Fruit fly (Drosophila melanogaster) whole organism, embryonic: ENCODE results near the gene heph.

Experiments used
- Aef1 ChIP-seq: fragments of 200-800 bp; sonication (Bioruptor generic); IDR thresholded peaks from 3 replicates; pipeline ENCODE4 v1.3.6; 2022; ENCODE audit warnings: missing biosample characterization, missing genetic modification characterization
- Asciz ChIP-seq: fragments of 200-800 bp; sonication (Bioruptor generic); optimal IDR thresholded peaks from 2 replicates; lab custom pipeline; 2017; ENCODE audit warnings: missing biosample characterization, mild to moderate bottlenecking, missing genetic modification characterization, missing genetic modification reagents
- Blimp-1 ChIP-seq: fragments of 200-800 bp; sonication (Bioruptor generic); optimal IDR thresholded peaks from 3 replicates; lab custom pipeline; 2018; ENCODE audit warnings: missing biosample characterization, missing genetic modification characterization, mild to moderate bottlenecking, moderate library complexity, missing genetic modification reagents
- C15 ChIP-seq: fragments of 200-800 bp; sonication (Bioruptor generic); IDR thresholded peaks from 3 replicates; pipeline ENCODE4 v1.3.6; 2022; ENCODE audit warnings: missing biosample characterization, missing genetic modification characterization
- CG10565 ChIP-seq: fragments of 200-800 bp; sonication (Bioruptor generic); optimal IDR thresholded peaks from 3 replicates; lab custom pipeline; 2016; ENCODE audit warnings: missing biosample characterization, mild to moderate bottlenecking, missing genetic modification characterization
- CG11504 ChIP-seq: fragments of 200-800 bp; sonication (Bioruptor generic); optimal IDR thresholded peaks from 3 replicates; lab custom pipeline; 2019; ENCODE audit warnings: missing biosample characterization, mild to moderate bottlenecking, missing genetic modification characterization, moderate library complexity
- CG15514 ChIP-seq: fragments of 200-800 bp; sonication (Bioruptor generic); optimal IDR thresholded peaks from 3 replicates; lab custom pipeline; 2017; ENCODE audit warnings: missing biosample characterization, missing genetic modification characterization, mild to moderate bottlenecking, moderate library complexity, missing genetic modification reagents
- CG1792 ChIP-seq: fragments of 200-800 bp; sonication (Bioruptor generic); optimal IDR thresholded peaks from 2 replicates; lab custom pipeline; 2016; ENCODE audit warnings: missing biosample characterization, missing genetic modification characterization
- CG2678 ChIP-seq: fragments of 200-800 bp; sonication (Bioruptor generic); optimal IDR thresholded peaks from 3 replicates; lab custom pipeline; 2019; ENCODE audit warnings: missing biosample characterization, mild to moderate bottlenecking, missing genetic modification characterization, moderate library complexity
- CG31365 ChIP-seq: fragments of 200-800 bp; sonication (Bioruptor generic); optimal IDR thresholded peaks from 2 replicates; lab custom pipeline; 2018; ENCODE audit warnings: missing biosample characterization, mild to moderate bottlenecking, missing genetic modification characterization
- CG3163 ChIP-seq: fragments of 200-800 bp; sonication (Bioruptor generic); optimal IDR thresholded peaks from 3 replicates; lab custom pipeline; 2016; ENCODE audit warnings: missing biosample characterization, missing genetic modification characterization
- CG32532 ChIP-seq: fragments of 200-800 bp; sonication (Bioruptor generic); IDR thresholded peaks from 2 replicates; pipeline ENCODE4 v1.3.6; 2022; ENCODE audit warnings: missing biosample characterization, missing genetic modification characterization
- CG3281 ChIP-seq: fragments of 200-800 bp; sonication (Bioruptor generic); optimal IDR thresholded peaks from 3 replicates; lab custom pipeline; 2017; ENCODE audit warnings: missing biosample characterization, mild to moderate bottlenecking, missing genetic modification characterization
- CG34376 ChIP-seq: fragments of 200-800 bp; sonication (Bioruptor generic); optimal IDR thresholded peaks from 2 replicates; lab custom pipeline; 2018; ENCODE audit warnings: missing biosample characterization, mild to moderate bottlenecking, missing genetic modification characterization
- CG42726 ChIP-seq: fragments of 200-800 bp; sonication (Bioruptor generic); IDR thresholded peaks from 2 replicates; pipeline ENCODE4 v1.3.6; 2022; ENCODE audit warnings: missing biosample characterization, missing genetic modification characterization; ENCODE audit not compliant: partially characterized antibody
- CG4707 ChIP-seq: fragments of 200-800 bp; sonication (Bioruptor generic); optimal IDR thresholded peaks from 2 replicates; lab custom pipeline; 2018; ENCODE audit warnings: missing biosample characterization, mild to moderate bottlenecking, missing genetic modification characterization, moderate library complexity
- CG5953 ChIP-seq: fragments of 200-800 bp; sonication (Bioruptor generic); IDR thresholded peaks from 2 replicates; pipeline ENCODE4 v1.3.6; 2022; ENCODE audit warnings: missing biosample characterization, missing genetic modification characterization
- CG8924 ChIP-seq: fragments of 200-800 bp; optimal IDR thresholded peaks from 3 replicates; lab custom pipeline; 2019; ENCODE audit warnings: missing biosample characterization, mild to moderate bottlenecking, missing genetic modification characterization, moderate library complexity
- CG9797 ChIP-seq: fragments of 200-800 bp; sonication (Bioruptor generic); optimal IDR thresholded peaks from 3 replicates; lab custom pipeline; 2018; ENCODE audit warnings: missing biosample characterization, mild to moderate bottlenecking, missing genetic modification characterization
- CG9817 ChIP-seq: fragments of 200-800 bp; sonication (Bioruptor generic); optimal IDR thresholded peaks from 2 replicates; lab custom pipeline; 2018; ENCODE audit warnings: missing biosample characterization, mild to moderate bottlenecking, missing genetic modification characterization, moderate library complexity
- CTCF ChIP-seq: fragments of 200-800 bp; sonication (Bioruptor generic); optimal IDR thresholded peaks from 2 replicates; lab custom pipeline; 2017; ENCODE audit warnings: missing biosample characterization, mild to moderate bottlenecking, missing genetic modification characterization, moderate library complexity
- Gsc ChIP-seq: fragments of 200-800 bp; sonication (Bioruptor generic); IDR thresholded peaks from 2 replicates; pipeline ENCODE4 v1.3.6; 2022; ENCODE audit warnings: missing biosample characterization, missing genetic modification characterization
- H15 ChIP-seq: fragments of 200-800 bp; sonication (Bioruptor generic); IDR thresholded peaks from 3 replicates; pipeline ENCODE4 v1.3.6; 2022; ENCODE audit warnings: missing biosample characterization, missing genetic modification characterization
- Hmr ChIP-seq: fragments of 200-800 bp; sonication (Bioruptor generic); optimal IDR thresholded peaks from 3 replicates; lab custom pipeline; 2017; ENCODE audit warnings: mild to moderate bottlenecking, missing biosample characterization, missing genetic modification reagents, missing genetic modification characterization
- Lhr ChIP-seq: fragments of 200-800 bp; sonication (Bioruptor generic); optimal IDR thresholded peaks from 3 replicates; lab custom pipeline; 2017; ENCODE audit warnings: mild to moderate bottlenecking, missing biosample characterization, missing genetic modification reagents, missing genetic modification characterization
- NFAT ChIP-seq: fragments of 200-800 bp; sonication (Bioruptor generic); IDR thresholded peaks from 2 replicates; pipeline ENCODE4 v1.3.6; 2022; ENCODE audit warnings: missing biosample characterization, missing genetic modification characterization
- Nf-YC ChIP-seq: fragments of 200-800 bp; optimal IDR thresholded peaks from 3 replicates; lab custom pipeline; 2019; ENCODE audit warnings: missing biosample characterization, mild to moderate bottlenecking, missing genetic modification characterization, moderate library complexity
- Ptx1 ChIP-seq: fragments of 200-800 bp; sonication (Bioruptor generic); IDR thresholded peaks from 2 replicates; pipeline ENCODE4 v1.3.6; 2022; ENCODE audit warnings: missing biosample characterization, missing genetic modification characterization
- ap ChIP-seq: fragments of 200-800 bp; sonication (Bioruptor generic); IDR thresholded peaks from 2 replicates; pipeline ENCODE4 v1.3.6; 2022; ENCODE audit warnings: missing biosample characterization, missing genetic modification characterization
- az2 ChIP-seq: fragments of 200-800 bp; sonication (Bioruptor generic); optimal IDR thresholded peaks from 3 replicates; lab custom pipeline; 2016; ENCODE audit warnings: missing biosample characterization, missing genetic modification characterization
- dysf ChIP-seq: fragments of 200-800 bp; sonication (Bioruptor generic); IDR thresholded peaks from 3 replicates; pipeline ENCODE4 v1.3.6; 2022; ENCODE audit warnings: missing biosample characterization, missing genetic modification characterization
- fd3F ChIP-seq: fragments of 200-800 bp; sonication (Bioruptor generic); optimal IDR thresholded peaks from 2 replicates; lab custom pipeline; 2018; ENCODE audit warnings: missing biosample characterization, mild to moderate bottlenecking, missing genetic modification characterization, moderate library complexity
- fd96Cb ChIP-seq: fragments of 200-800 bp; sonication (Bioruptor generic); optimal IDR thresholded peaks from 2 replicates; lab custom pipeline; 2018; ENCODE audit warnings: missing biosample characterization, mild to moderate bottlenecking, missing genetic modification characterization, moderate library complexity
- fru ChIP-seq: fragments of >200 bp; optimal IDR thresholded peaks from 2 replicates; lab custom pipeline; 2017
- ftz-f1 ChIP-seq: fragments of 200-800 bp; sonication (Bioruptor generic); optimal IDR thresholded peaks from 2 replicates; lab custom pipeline; 2016; ENCODE audit warnings: missing biosample characterization, missing genetic modification characterization
- gsb-n ChIP-seq: fragments of 200-800 bp; sonication (Bioruptor generic); optimal IDR thresholded peaks from 3 replicates; lab custom pipeline; 2018; ENCODE audit warnings: missing biosample characterization, mild to moderate bottlenecking, missing genetic modification characterization
- hb ChIP-seq: fragments of 200-800 bp; sonication (Bioruptor generic); IDR thresholded peaks from 3 replicates; pipeline ENCODE4 v1.3.6; 2022; ENCODE audit warnings: missing biosample characterization, missing genetic modification characterization; ENCODE audit not compliant: partially characterized antibody
- klu ChIP-seq: fragments of 200-800 bp; sonication (Bioruptor generic); IDR thresholded peaks from 2 replicates; pipeline ENCODE4 v1.3.6; 2022; ENCODE audit warnings: missing biosample characterization, missing genetic modification characterization
- lab ChIP-seq: fragments of 200-800 bp; sonication (Bioruptor generic); optimal IDR thresholded peaks from 3 replicates; lab custom pipeline; 2017; ENCODE audit warnings: missing biosample characterization, missing genetic modification characterization, mild to moderate bottlenecking, moderate library complexity, missing genetic modification reagents
- lilli ChIP-seq: fragments of 200-800 bp; sonication (Bioruptor generic); optimal IDR thresholded peaks from 3 replicates; lab custom pipeline; 2016; ENCODE audit warnings: missing biosample characterization, missing genetic modification characterization
- mam ChIP-seq: fragments of 200-800 bp; sonication (Bioruptor generic); optimal IDR thresholded peaks from 3 replicates; lab custom pipeline; 2016; ENCODE audit warnings: missing biosample characterization, missing genetic modification characterization
- nau ChIP-seq: fragments of 200-800 bp; sonication (Bioruptor generic); optimal IDR thresholded peaks from 3 replicates; lab custom pipeline; 2017; ENCODE audit warnings: missing biosample characterization, mild to moderate bottlenecking, missing genetic modification characterization, missing genetic modification reagents
- p53 ChIP-seq: fragments of 200-800 bp; sonication (Bioruptor generic); optimal IDR thresholded peaks from 2 replicates; lab custom pipeline; 2016; ENCODE audit warnings: missing biosample characterization, missing genetic modification characterization
- pan ChIP-seq, 4 experiments: fragments of >200 bp in 3 of 4; fragments of 200-800 bp in 1 of 4; sonication (Bioruptor generic) in 1 of 4; optimal IDR thresholded peaks in 3 of 4; IDR thresholded peaks in 1 of 4; 2 replicates each; pipeline versions ENCODE4 v1.3.6 to Lab custom; 2017 to 2022; ENCODE audit warnings: missing biosample characterization in 2 of 4, missing genetic modification characterization in 2 of 4, mixed read lengths in 1 of 4
- pb ChIP-seq: fragments of 200-800 bp; sonication (Bioruptor generic); optimal IDR thresholded peaks from 3 replicates; lab custom pipeline; 2016; ENCODE audit warnings: missing biosample characterization, missing genetic modification characterization
- pros ChIP-seq: fragments of 200-800 bp; sonication (Bioruptor generic); optimal IDR thresholded peaks from 3 replicates; lab custom pipeline; 2019; ENCODE audit warnings: missing biosample characterization, mild to moderate bottlenecking, missing genetic modification characterization, moderate library complexity
- run ChIP-seq: fragments of 200-800 bp; sonication (Bioruptor generic); optimal IDR thresholded peaks from 3 replicates; lab custom pipeline; 2018; ENCODE audit warnings: missing biosample characterization, mild to moderate bottlenecking, missing genetic modification characterization
- sens ChIP-seq: fragments of 200-800 bp; sonication (Bioruptor generic); peaks from one replicate; lab custom pipeline; 2016; ENCODE audit warnings: missing biosample characterization, missing genetic modification characterization
- sob ChIP-seq: fragments of 200-800 bp; sonication (Bioruptor generic); IDR thresholded peaks from 2 replicates; pipeline ENCODE4 v1.3.6; 2022; ENCODE audit warnings: missing biosample characterization, missing genetic modification characterization
- tap ChIP-seq: fragments of 200-800 bp; optimal IDR thresholded peaks from 3 replicates; lab custom pipeline; 2019; ENCODE audit warnings: missing biosample characterization, mild to moderate bottlenecking, missing genetic modification characterization, moderate library complexity
- tio ChIP-seq: fragments of 200-800 bp; sonication (Bioruptor generic); optimal IDR thresholded peaks from 2 replicates; lab custom pipeline; 2017; ENCODE audit warnings: missing biosample characterization, missing genetic modification characterization, inconsistent platforms
- trh ChIP-seq: fragments of 200-800 bp; sonication (Bioruptor generic); optimal IDR thresholded peaks from 2 replicates; lab custom pipeline; 2016; ENCODE audit warnings: missing biosample characterization, missing genetic modification characterization

Gene heph

DNA sequence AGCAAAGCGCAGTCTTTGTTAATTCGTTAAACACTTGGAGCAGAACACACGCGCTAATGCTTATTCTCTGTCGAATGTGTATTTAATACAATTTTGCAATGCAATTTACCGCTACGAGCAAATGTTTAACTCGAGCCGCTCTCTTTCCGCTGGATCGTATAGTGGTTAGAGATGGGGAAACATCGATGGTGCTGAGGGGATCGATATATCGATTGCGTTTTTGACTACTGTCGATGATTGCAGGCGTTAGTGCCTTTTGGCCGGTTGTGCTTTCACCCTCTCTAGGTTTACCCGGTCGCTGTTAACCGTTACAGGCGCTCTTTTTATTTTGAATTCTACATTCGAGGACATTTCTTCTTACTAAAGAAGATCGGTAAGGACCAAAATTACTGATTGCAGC is 29.7 kb downstream of the heph start (continued):
- no peak for TF ChIP-seq CG4707 (GFP tag; lab: Kevin White, UChicago)
- peak; percentile 81 for TF ChIP-seq sens (GFP tag; lab: Kevin White, UChicago)
- no peak for TF ChIP-seq Blimp-1 (GFP tag; lab: Kevin White, UChicago)
- peak; percentile 81 for TF ChIP-seq Lhr (GFP tag; lab: Kevin White, UChicago)
- TF ChIP-seq pan (optimal IDR thresholded peaks at IDR 0.05; lab: Kevin White, UChicago): no peak
- no peak for TF ChIP-seq pan (GFP tag; optimal IDR thresholded peaks at IDR 0.05 in 1 of 2, IDR thresholded peaks at IDR 0.05 in 1 of 2)
- no peak for TF ChIP-seq CG2678 (tag; lab: Kevin White, UChicago)
- no peak for TF ChIP-seq CG10565
- no peak for TF ChIP-seq Ptx1
- no peak for TF ChIP-seq Aef1 (GFP tag; lab: Robert Waterston, UW)
- TF ChIP-seq az2 (GFP tag; lab: Kevin White, UChicago): no peak
- TF ChIP-seq CG1792 (GFP tag; lab: Kevin White, UChicago): no peak
- no peak for TF ChIP-seq p53
- TF ChIP-seq CG3281 (GFP tag; lab: Kevin White, UChicago): no peak
- TF ChIP-seq Asciz (GFP tag; lab: Kevin White, UChicago): no peak
- TF ChIP-seq NFAT (GFP tag; lab: Robert Waterston, UW): peak; percentile 43; the same call in 1 of the 2 replicates
- TF ChIP-seq CG15514 (GFP tag; lab: Kevin White, UChicago): peak; percentile 50
- TF ChIP-seq tap (tag; lab: Kevin White, UChicago): no peak
- TF ChIP-seq mam (GFP tag; lab: Kevin White, UChicago): no peak
- peak; percentile 5 for TF ChIP-seq CTCF (GFP tag; lab: Kevin White, UChicago)
- no peak for TF ChIP-seq fd3F
- no peak for TF ChIP-seq CG8924 (tag; lab: Kevin White, UChicago)
- no peak for TF ChIP-seq pb (GFP tag; lab: Kevin White, UChicago)
- no peak for TF ChIP-seq trh
- TF ChIP-seq H15 (GFP tag; lab: Robert Waterston, UW): no peak
- peak; percentile 40 for TF ChIP-seq CG3163
- TF ChIP-seq lab: peak; percentile 10
- no peak for TF ChIP-seq tio (GFP tag; lab: Kevin White, UChicago)
- TF ChIP-seq CG31365 (tag; lab: Kevin White, UChicago): no peak
- TF ChIP-seq Hmr: peak; percentile 28
- TF ChIP-seq CG5953: no peak
- no peak for TF ChIP-seq ftz-f1 (GFP tag; lab: Kevin White, UChicago)
- no peak for TF ChIP-seq C15 (GFP tag; lab: Robert Waterston, UW)
- TF ChIP-seq dysf: no peak
- TF ChIP-seq CG42726 (GFP tag; lab: Robert Waterston, UW): peak; percentile 96
- no peak for TF ChIP-seq nau (GFP tag; lab: Kevin White, UChicago)
- peak; percentile 98 for TF ChIP-seq CG11504
- TF ChIP-seq sob: peak; percentile 61
- no peak for TF ChIP-seq CG9817 (tag; lab: Kevin White, UChicago)
- peak; percentile 96 for TF ChIP-seq hb
- peak; percentile 63 for TF ChIP-seq CG9797 (GFP tag; lab: Kevin White, UChicago)
- TF ChIP-seq fru (lab: Kevin White, UChicago): no peak
- no peak for TF ChIP-seq lilli (GFP tag; lab: Kevin White, UChicago)
- no peak for TF ChIP-seq gsb-n (tag; lab: Kevin White, UChicago)
- no peak for TF ChIP-seq Gsc
- TF ChIP-seq CG34376: no peak
- no peak for TF ChIP-seq klu (GFP tag; lab: Robert Waterston, UW)
- TF ChIP-seq fd96Cb (tag; lab: Kevin White, UChicago): no peak
- no peak for TF ChIP-seq pros (GFP tag; lab: Kevin White, UChicago)
- peak; percentile 26 for TF ChIP-seq Nf-YC (tag; lab: Kevin White, UChicago)
- no peak for TF ChIP-seq ap
- 0 out of 2 replicates have a peak, but pooled peaks have one; percentile 36 for TF ChIP-seq CG32532 (GFP tag; lab: Robert Waterston, UW)
- no peak for TF ChIP-seq run (tag; lab: Kevin White, UChicago)
